Worm (Caenorhabditis elegans) whole organism, L1 larva: ENCODE measurements around the gene acr-8.

Experiments used
- C16A3.4 ChIP-seq: fragments of 150-350 bp; optimal IDR thresholded peaks from 2 replicates; lab custom pipeline; 2014; ENCODE audit warnings: missing biosample characterization, missing genetic modification characterization
- dpl-1 ChIP-seq, 3 experiments: fragments of 150-350 bp in 2 of 3; sonication (generic microtip) in 1 of 3; optimal IDR thresholded peaks; 2 replicates each; lab custom pipeline; 2014 to 2017; ENCODE audit warnings: missing biosample characterization in 3 of 3, missing genetic modification characterization in 3 of 3, missing genetic modification reagents in 3 of 3
- egl-27 ChIP-seq, 2 experiments: fragments of 150-350 bp in 1 of 2; sonication (generic microtip); optimal IDR thresholded peaks; 3 replicates each; lab custom pipeline; 2017 to 2018; ENCODE audit warnings: missing biosample characterization in 2 of 2, missing genetic modification characterization in 2 of 2, missing genetic modification reagents in 2 of 2
- lin-13 ChIP-seq: fragments of 150-350 bp; optimal IDR thresholded peaks from 2 replicates; lab custom pipeline; 2014; ENCODE audit warnings: missing biosample characterization, missing genetic modification reagents, missing genetic modification characterization
- nhr-237 ChIP-seq: fragments of 150-350 bp; optimal IDR thresholded peaks from 2 replicates; lab custom pipeline; 2014; ENCODE audit warnings: missing biosample characterization, missing genetic modification characterization
- nhr-28 ChIP-seq: fragments of 150-350 bp; optimal IDR thresholded peaks from 2 replicates; lab custom pipeline; 2014; ENCODE audit warnings: missing biosample characterization, missing genetic modification characterization
- skn-1 ChIP-seq: fragments of 150-350 bp; optimal IDR thresholded peaks from 2 replicates; lab custom pipeline; 2014; ENCODE audit warnings: missing biosample characterization, missing genetic modification characterization
- snpc-4 ChIP-seq: fragments of 150-350 bp; optimal IDR thresholded peaks from 2 replicates; lab custom pipeline; 2014; ENCODE audit warnings: missing biosample characterization, missing genetic modification characterization
- snu-23 ChIP-seq: sonication (generic microtip); optimal IDR thresholded peaks from 2 replicates; lab custom pipeline; 2016; ENCODE audit warnings: missing genetic modification characterization, missing compliant biosample characterization
- tbx-2 ChIP-seq: sonication (generic microtip); optimal IDR thresholded peaks from 2 replicates; lab custom pipeline; 2016; ENCODE audit warnings: missing genetic modification characterization, missing compliant biosample characterization
- unc-62 ChIP-seq: fragments of 150-350 bp; optimal IDR thresholded peaks from 2 replicates; lab custom pipeline; 2014; ENCODE audit warnings: missing biosample characterization, missing genetic modification reagents, missing genetic modification characterization
- unc-98 ChIP-seq: fragments of 200-800 bp; sonication (Bioruptor generic); IDR thresholded peaks from 2 replicates; pipeline ENCODE4 v1.3.6; 2022; ENCODE audit warnings: missing genetic modification characterization, missing compliant biosample characterization
- zag-1 ChIP-seq: fragments of 150-350 bp; optimal IDR thresholded peaks from 2 replicates; lab custom pipeline; 2014; ENCODE audit warnings: missing biosample characterization, missing genetic modification characterization

- TF ChIP-seq C16A3.4 (tag; lab: Kevin White, UChicago): no peak
- TF ChIP-seq tbx-2 (tag; lab: Kevin White, UChicago): no peak
- no peak for TF ChIP-seq dpl-1 (GFP tag; optimal IDR thresholded peaks at IDR 0.05; lab: Kevin White, UChicago)
- TF ChIP-seq skn-1 (tag; lab: Kevin White, UChicago): no peak
- TF ChIP-seq snu-23 (GFP tag; lab: Kevin White, UChicago): no peak
- TF ChIP-seq unc-98 (GFP tag; lab: Robert Waterston, UW): no peak
- TF ChIP-seq nhr-237 (tag; lab: Kevin White, UChicago): no peak
- no peak for TF ChIP-seq snpc-4 (tag; lab: Kevin White, UChicago)
- no peak for TF ChIP-seq nhr-28 (tag; lab: Kevin White, UChicago)
- TF ChIP-seq unc-62 (GFP tag; lab: Kevin White, UChicago): no peak
- TF ChIP-seq zag-1 (tag; lab: Kevin White, UChicago): no peak
- TF ChIP-seq egl-27 (tag; optimal IDR thresholded peaks at IDR 0.05; lab: Kevin White, UChicago): no peak
- no peak for TF ChIP-seq lin-13
These were observed 35.5 kb upstream of the acr-8 start for ce11 chrX:10376989-10377388.
